Fruit fly (Drosophila melanogaster): ENCODE data around the gene CG10853.

CG10853 gene

DNA sequence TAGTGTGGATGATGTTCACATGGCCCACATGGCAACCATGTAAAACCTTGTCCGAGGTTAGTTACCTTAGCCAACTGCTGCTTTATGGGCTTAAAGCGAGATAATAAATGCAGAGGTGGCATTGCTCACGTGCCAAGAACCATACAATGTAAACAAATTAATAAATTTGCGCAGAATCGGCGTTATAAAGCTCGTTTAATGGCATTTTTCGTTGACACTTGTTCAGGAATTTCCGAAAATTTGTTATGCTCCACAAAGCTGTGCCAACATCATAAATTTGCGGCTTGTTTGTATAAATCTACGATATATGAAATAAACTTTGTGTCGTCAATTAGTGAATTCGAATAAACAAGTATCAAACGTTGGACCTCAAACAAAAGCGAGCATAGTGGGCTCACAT, 15.9 kb upstream of the CG10853 start (continued):
- TF ChIP-seq CG1603 (tag; optimal IDR thresholded peaks at IDR 0.05) (no peak), CG18599 (GFP tag; optimal IDR thresholded peaks at IDR 0.05) (peak; percentile 51), Lhr (GFP tag; optimal IDR thresholded peaks at IDR 0.05) (no peak), br (optimal IDR thresholded peaks at IDR 0.05) (no peak), z (GFP tag; IDR thresholded peaks at IDR 0.05) (no peak), bbx (GFP tag; IDR thresholded peaks at IDR 0.05; ENCODE audit: partially characterized antibody) (no peak), CG7928 (GFP tag; optimal IDR thresholded peaks at IDR 0.05) (no peak), CG6765 (GFP tag; optimal IDR thresholded peaks at IDR 0.05) (peak; percentile 41), CG1529 (GFP tag; optimal IDR thresholded peaks at IDR 0.05) (no peak), schlank (tag; optimal IDR thresholded peaks at IDR 0.05) (peak; percentile 15), Mrtf (GFP tag; IDR thresholded peaks at IDR 0.05) (no peak), sens (GFP tag) (peak; percentile 42), HLH3B (GFP tag; IDR thresholded peaks at IDR 0.05) (no peak), CG8765 (GFP tag; IDR thresholded peaks at IDR 0.05) (no peak), Ada2b (GFP tag; IDR thresholded peaks at IDR 0.05) (no peak), HLHmδ (GFP tag; optimal IDR thresholded peaks at IDR 0.05) (no peak), Hmr (GFP tag; optimal IDR thresholded peaks at IDR 0.05) (peak; percentile 52), fd3F (GFP tag; optimal IDR thresholded peaks at IDR 0.05) (peak; percentile 0), cwo (GFP tag; optimal IDR thresholded peaks at IDR 0.05) (peak; percentile 64), lab (GFP tag; optimal IDR thresholded peaks at IDR 0.05) (peak; percentile 38), sc (optimal IDR thresholded peaks at IDR 0.05) (no peak), sc (GFP tag; optimal IDR thresholded peaks at IDR 0.05) (no peak), nerfin-1 (tag; optimal IDR thresholded peaks at IDR 0.05) (no peak), nom (GFP tag; optimal IDR thresholded peaks at IDR 0.05) (no peak), CG2120 (GFP tag; optimal IDR thresholded peaks at IDR 0.05) (peak; percentile 5), crol (GFP tag; IDR thresholded peaks at IDR 0.05) (no peak), CG17328 (GFP tag; IDR thresholded peaks at IDR 0.05) (no peak), Kr (GFP tag; optimal IDR thresholded peaks at IDR 0.05) (no peak), B-H2 (GFP tag; optimal IDR thresholded peaks at IDR 0.05) (peak; percentile 24), CG8290 (GFP tag; optimal IDR thresholded peaks at IDR 0.05) (no peak), CG8290 (tag; optimal IDR thresholded peaks at IDR 0.05) (peak in 1 of 2 experiments; percentile 14), CG6683 (GFP tag; optimal IDR thresholded peaks at IDR 0.05) (no peak), CkIIα-i1 (GFP tag; IDR thresholded peaks at IDR 0.05) (no peak), HmgD (GFP tag; optimal IDR thresholded peaks at IDR 0.05) (no peak), prd (optimal IDR thresholded peaks at IDR 0.05) (no peak), prd (GFP tag; IDR thresholded peaks at IDR 0.05) (no peak), Mes4 (GFP tag; optimal IDR thresholded peaks at IDR 0.05) (no peak), Fer3 (tag; optimal IDR thresholded peaks at IDR 0.05) (peak; percentile 12), CG12391 (tag; optimal IDR thresholded peaks at IDR 0.05) (no peak), CG4854 (GFP tag; optimal IDR thresholded peaks at IDR 0.05) (no peak), Nf-YC (tag; optimal IDR thresholded peaks at IDR 0.05) (no peak), Awh (GFP tag; IDR thresholded peaks at IDR 0.05) (no peak), CG1647 (GFP tag; optimal IDR thresholded peaks at IDR 0.05) (no peak), caup (GFP tag; optimal IDR thresholded peaks at IDR 0.05; ENCODE audit: severe bottlenecking) (peak; percentile 25), Fer1 (GFP tag; optimal IDR thresholded peaks at IDR 0.05) (peak; percentile 15), CG15514 (GFP tag; optimal IDR thresholded peaks at IDR 0.05) (peak; percentile 19), inv (GFP tag; IDR thresholded peaks at IDR 0.05; ENCODE audit: partially characterized antibody) (no peak), tin (GFP tag; optimal IDR thresholded peaks at IDR 0.05) (no peak), GATAe (GFP tag; conservative IDR thresholded peaks at IDR 0.05) (no peak), tll (GFP tag; optimal IDR thresholded peaks at IDR 0.05) (no peak), eve (GFP tag; optimal IDR thresholded peaks at IDR 0.05) (no peak), CG16863 (GFP tag; optimal IDR thresholded peaks at IDR 0.05) (no peak)
